Worm (Caenorhabditis elegans) whole organism, mixed stage, embryonic: ENCODE data around the gene mltn-9.

ENCODE experiments used
- M03D4.4 ChIP-seq: sonication (generic microtip); optimal IDR thresholded peaks from 2 replicates; lab custom pipeline; 2017; ENCODE audit warnings: mild to moderate bottlenecking, missing genetic modification characterization, missing compliant biosample characterization
- bed-3 ChIP-seq: fragments of 200-800 bp; sonication (Bioruptor generic); optimal IDR thresholded peaks from 3 replicates; lab custom pipeline; 2018; ENCODE audit warnings: mild to moderate bottlenecking, missing genetic modification characterization, moderate library complexity, missing compliant biosample characterization
- ceh-43 ChIP-seq: fragments of 200-800 bp; sonication (Bioruptor generic); optimal IDR thresholded peaks from 2 replicates; lab custom pipeline; 2018; ENCODE audit warnings: mild to moderate bottlenecking, missing genetic modification characterization, moderate library complexity, missing compliant biosample characterization
- ceh-83 ChIP-seq: fragments of 200-800 bp; sonication (Bioruptor generic); optimal IDR thresholded peaks from 2 replicates; lab custom pipeline; 2018; ENCODE audit warnings: mild to moderate bottlenecking, missing genetic modification characterization, missing compliant biosample characterization
- ces-1 ChIP-seq: fragments of 150-350 bp; optimal IDR thresholded peaks from 2 replicates; lab custom pipeline; 2014; ENCODE audit warnings: missing biosample characterization, missing genetic modification reagents, missing genetic modification characterization
- cnd-1 ChIP-seq: fragments of 200-800 bp; sonication (Bioruptor generic); optimal IDR thresholded peaks from 2 replicates; lab custom pipeline; 2018; ENCODE audit warnings: mild to moderate bottlenecking, missing genetic modification characterization, missing compliant biosample characterization
- drap-1 ChIP-seq: fragments of 200-800 bp; sonication (Bioruptor generic); optimal IDR thresholded peaks from 3 replicates; lab custom pipeline; 2018; ENCODE audit warnings: mild to moderate bottlenecking, missing genetic modification characterization, missing compliant biosample characterization
- elt-1 ChIP-seq: sonication (generic microtip); optimal IDR thresholded peaks from 2 replicates; lab custom pipeline; 2017; ENCODE audit warnings: missing genetic modification characterization, mild to moderate bottlenecking, missing compliant biosample characterization, antibody characterized with exemption, moderate library complexity, borderline replicate concordance; ENCODE audit not compliant: insufficient read depth
- elt-3 ChIP-seq: fragments of 150-350 bp; optimal IDR thresholded peaks from 2 replicates; lab custom pipeline; 2014; ENCODE audit warnings: missing biosample characterization, missing genetic modification characterization
- flh-1 ChIP-seq: fragments of 200-800 bp; sonication (Bioruptor generic); optimal IDR thresholded peaks from 2 replicates; lab custom pipeline; 2018; ENCODE audit warnings: mild to moderate bottlenecking, missing genetic modification characterization, moderate library complexity, missing compliant biosample characterization
- ham-2 ChIP-seq: fragments of 200-800 bp; sonication (Bioruptor generic); optimal IDR thresholded peaks from 2 replicates; lab custom pipeline; 2018; ENCODE audit warnings: mild to moderate bottlenecking, missing genetic modification characterization, missing compliant biosample characterization
- hlh-1 ChIP-seq: fragments of 150-350 bp; optimal IDR thresholded peaks from 2 replicates; lab custom pipeline; 2014; ENCODE audit warnings: missing biosample characterization, missing genetic modification reagents, missing genetic modification characterization
- lin-13 ChIP-seq: fragments of 150-350 bp; optimal IDR thresholded peaks from 2 replicates; lab custom pipeline; 2014; ENCODE audit warnings: missing biosample characterization, missing genetic modification characterization
- lin-32 ChIP-seq: fragments of 200-800 bp; sonication (Bioruptor generic); optimal IDR thresholded peaks from 2 replicates; lab custom pipeline; 2018; ENCODE audit warnings: mild to moderate bottlenecking, missing genetic modification characterization, missing compliant biosample characterization
- lsy-2 ChIP-seq: fragments of 150-350 bp; optimal IDR thresholded peaks from 2 replicates; lab custom pipeline; 2014; ENCODE audit warnings: missing biosample characterization, missing genetic modification characterization
- mep-1 ChIP-seq: fragments of 150-350 bp; optimal IDR thresholded peaks from 2 replicates; lab custom pipeline; 2017; ENCODE audit warnings: missing biosample characterization, missing genetic modification reagents, missing genetic modification characterization, inconsistent platforms
- mls-2 ChIP-seq: sonication (generic microtip); optimal IDR thresholded peaks from 2 replicates; lab custom pipeline; 2016; ENCODE audit warnings: mild to moderate bottlenecking, missing genetic modification characterization, moderate library complexity, missing compliant biosample characterization
- nhr-12 ChIP-seq: fragments of 150-350 bp; optimal IDR thresholded peaks from 2 replicates; lab custom pipeline; 2014; ENCODE audit warnings: missing biosample characterization, missing genetic modification characterization
- nhr-2 ChIP-seq: fragments of 150-350 bp; optimal IDR thresholded peaks from 2 replicates; lab custom pipeline; 2014; ENCODE audit warnings: missing biosample characterization, missing genetic modification characterization
- nhr-237 ChIP-seq: fragments of 150-350 bp; optimal IDR thresholded peaks from 2 replicates; lab custom pipeline; 2014; ENCODE audit warnings: missing biosample characterization, missing genetic modification characterization
- nhr-28 ChIP-seq: fragments of 150-350 bp; optimal IDR thresholded peaks from 2 replicates; lab custom pipeline; 2014; ENCODE audit warnings: missing biosample characterization, missing genetic modification characterization
- nhr-76 ChIP-seq: sonication (generic microtip); optimal IDR thresholded peaks from 2 replicates; lab custom pipeline; 2017; ENCODE audit warnings: missing biosample characterization, missing genetic modification characterization
- pha-4 ChIP-seq: fragments of 150-350 bp; optimal IDR thresholded peaks from 2 replicates; lab custom pipeline; 2018; ENCODE audit warnings: missing biosample characterization, missing genetic modification reagents, missing genetic modification characterization
- sem-2 ChIP-seq: fragments of 200-800 bp; sonication (Bioruptor generic); optimal IDR thresholded peaks from 2 replicates; lab custom pipeline; 2018; ENCODE audit warnings: mild to moderate bottlenecking, missing genetic modification characterization, missing compliant biosample characterization
- snpc-4 ChIP-seq: fragments of 150-350 bp; optimal IDR thresholded peaks from 2 replicates; lab custom pipeline; 2014; ENCODE audit warnings: missing biosample characterization, missing genetic modification characterization
- sptf-1 ChIP-seq: sonication (generic microtip); optimal IDR thresholded peaks from 2 replicates; lab custom pipeline; 2017; ENCODE audit warnings: mild to moderate bottlenecking, missing genetic modification characterization, moderate library complexity, missing compliant biosample characterization
- tbx-8 ChIP-seq: fragments of 200-800 bp; sonication (Bioruptor generic); optimal IDR thresholded peaks from 2 replicates; lab custom pipeline; 2018; ENCODE audit warnings: mild to moderate bottlenecking, missing genetic modification characterization, moderate library complexity, missing compliant biosample characterization
- unc-120 ChIP-seq: sonication (generic microtip); optimal IDR thresholded peaks from 2 replicates; lab custom pipeline; 2017; ENCODE audit warnings: missing genetic modification characterization, missing compliant biosample characterization; ENCODE audit not compliant: poor library complexity, severe bottlenecking
- unc-62 ChIP-seq: fragments of 150-350 bp; optimal IDR thresholded peaks from 2 replicates; lab custom pipeline; 2014; ENCODE audit warnings: missing biosample characterization, missing genetic modification reagents, missing genetic modification characterization
- zip-8 ChIP-seq: fragments of 150-350 bp; optimal IDR thresholded peaks from 2 replicates; lab custom pipeline; 2014; ENCODE audit warnings: missing biosample characterization, missing genetic modification characterization

The mltn-9 gene

DNA sequence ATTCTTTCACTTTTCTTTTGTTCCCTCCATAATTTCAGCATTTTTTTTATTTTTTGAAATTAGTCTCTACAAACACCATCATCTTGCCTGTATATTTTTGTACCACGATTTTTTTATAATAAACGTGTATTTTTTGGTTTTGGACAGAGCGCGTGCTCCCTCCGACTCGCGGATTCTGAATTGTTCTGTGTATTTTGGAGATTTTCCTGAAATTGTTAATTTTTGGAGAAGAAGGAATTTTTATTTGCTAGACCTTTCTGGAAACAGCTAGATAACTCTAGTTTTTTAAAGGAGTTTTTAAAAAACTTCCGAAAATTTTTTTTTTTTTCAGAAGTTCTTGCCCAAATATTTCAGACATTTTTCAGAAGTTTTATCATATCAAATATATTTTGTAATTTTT, 39.4 kb upstream of the mltn-9 start, which contains the start of gene C01G12.13:
Gene C01G12.13 (plus strand): TSS at position 301 of the 400 bp plus-strand sequence.
- TF ChIP-seq tbx-8 (GFP tag; lab: Kevin White, UChicago) (no peak), lsy-2 (tag; lab: Kevin White, UChicago) (no peak), ceh-83 (GFP tag; lab: Kevin White, UChicago) (no peak), nhr-12 (tag; lab: Kevin White, UChicago) (no peak), lin-32 (GFP tag; lab: Kevin White, UChicago) (no peak), nhr-76 (no peak), sptf-1 (tag; lab: Kevin White, UChicago) (no peak), hlh-1 (tag; lab: Kevin White, UChicago) (no peak)
- TF ChIP-seq, all 35 proteins: peak for 0

DNA sequence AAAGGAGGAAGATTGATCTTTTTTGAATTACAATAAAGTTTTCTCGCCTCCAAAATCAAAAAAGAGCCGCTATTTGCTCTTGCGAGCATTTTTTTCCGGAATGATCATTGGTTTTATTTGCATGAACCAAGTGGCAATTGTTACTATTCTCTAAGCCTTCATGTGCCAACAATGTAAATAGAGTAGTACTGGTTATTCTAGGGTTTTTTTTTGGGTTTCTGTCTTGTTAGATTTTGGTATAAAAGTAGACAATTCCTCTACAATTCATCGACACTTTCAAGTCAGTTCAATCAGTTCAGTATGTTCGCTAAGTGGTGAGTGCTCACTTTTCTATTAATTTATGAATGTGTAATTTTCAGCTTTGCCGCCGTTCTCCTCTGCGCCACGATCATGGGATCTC, 37.8 kb upstream of the mltn-9 start, which contains the start of gene nspb-7:
Gene nspb-7 (plus strand): TSS at position 301 of the 400 bp plus-strand sequence.
- TF ChIP-seq unc-120 (tag; lab: Kevin White, UChicago) (no peak), lin-32 (GFP tag; lab: Kevin White, UChicago) (no peak), mep-1 (tag; lab: Kevin White, UChicago) (no peak), snpc-4 (tag; lab: Kevin White, UChicago) (no peak), nhr-76 (no peak), nhr-237 (tag; lab: Kevin White, UChicago) (no peak), ces-1 (no peak), unc-62 (GFP tag; lab: Kevin White, UChicago) (no peak), nhr-12 (tag; lab: Kevin White, UChicago) (no peak), lin-13 (tag; lab: Kevin White, UChicago) (no peak), elt-3 (tag; lab: Kevin White, UChicago) (no peak), drap-1 (GFP tag; lab: Kevin White, UChicago) (no peak), lsy-2 (tag; lab: Kevin White, UChicago) (no peak)

DNA sequence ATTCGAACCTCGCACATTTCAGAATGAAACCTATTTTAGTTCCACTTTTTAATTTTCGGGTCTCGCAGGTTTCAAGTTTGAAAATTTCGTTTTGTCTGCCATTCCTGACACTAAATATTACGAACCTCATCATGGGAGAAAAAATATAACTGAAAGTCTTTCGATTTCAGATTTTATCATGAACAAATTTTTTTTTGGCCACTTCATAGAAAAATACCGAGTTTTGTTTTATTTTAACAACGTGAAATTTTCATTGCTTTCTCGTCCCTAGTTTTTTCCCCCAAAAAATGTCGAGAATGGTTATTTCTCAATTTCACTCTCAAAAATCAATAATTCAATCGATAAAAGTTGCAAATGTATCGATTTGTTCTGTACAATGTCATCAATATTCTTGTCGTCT, 37.1 kb upstream of the mltn-9 start, which contains the start of gene C01G12.9:
Gene C01G12.9 (plus strand): TSS at position 301 of the 400 bp plus-strand sequence.
- TF ChIP-seq nhr-2 (no peak), lin-13 (tag; lab: Kevin White, UChicago) (no peak), ham-2 (GFP tag; lab: Kevin White, UChicago) (no peak), zip-8 (tag; lab: Kevin White, UChicago) (no peak), bed-3 (GFP tag; lab: Kevin White, UChicago) (no peak), mep-1 (tag; lab: Kevin White, UChicago) (no peak), elt-1 (no peak), pha-4 (tag; lab: Kevin White, UChicago) (no peak), lin-32 (GFP tag; lab: Kevin White, UChicago) (no peak), elt-3 (tag; lab: Kevin White, UChicago) (no peak), flh-1 (GFP tag; lab: Kevin White, UChicago) (no peak), nhr-28 (tag; lab: Kevin White, UChicago) (no peak), mls-2 (no peak), snpc-4 (tag; lab: Kevin White, UChicago) (no peak), M03D4.4 (no peak), ces-1 (no peak), nhr-237 (tag; lab: Kevin White, UChicago) (no peak), sem-2 (GFP tag; lab: Kevin White, UChicago) (no peak), nhr-76 (no peak), unc-120 (tag; lab: Kevin White, UChicago) (no peak)
- TF ChIP-seq, all 35 proteins: peak for 0

DNA sequence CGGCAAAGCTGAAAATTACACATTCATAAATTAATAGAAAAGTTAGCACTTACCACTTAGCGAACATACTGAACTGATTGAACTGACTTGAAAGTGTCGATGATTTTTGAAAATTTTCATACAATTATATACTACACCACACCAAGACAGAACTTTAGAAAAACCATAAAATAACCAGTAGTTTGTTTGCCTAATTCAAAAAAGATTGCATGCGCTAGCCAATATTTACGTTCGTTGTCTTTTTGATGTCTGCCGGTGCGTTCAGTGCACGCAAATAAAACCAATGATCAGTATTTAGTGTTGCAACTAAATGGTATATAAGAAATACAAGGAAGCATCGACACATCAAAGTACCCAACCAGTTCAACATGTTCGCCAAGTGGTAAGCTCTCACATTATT, 35.3 kb upstream of the mltn-9 start, which contains the start of the genes nspb-8 and nspb-9:
Gene nspb-8 (minus strand): TSS at position 101 of the 400 bp plus-strand sequence.
Gene nspb-9 (plus strand): TSS at position 311 of the 400 bp plus-strand sequence.
- TF ChIP-seq mls-2, result no peak
- TF ChIP-seq, all 35 proteins: peak for 0

DNA sequence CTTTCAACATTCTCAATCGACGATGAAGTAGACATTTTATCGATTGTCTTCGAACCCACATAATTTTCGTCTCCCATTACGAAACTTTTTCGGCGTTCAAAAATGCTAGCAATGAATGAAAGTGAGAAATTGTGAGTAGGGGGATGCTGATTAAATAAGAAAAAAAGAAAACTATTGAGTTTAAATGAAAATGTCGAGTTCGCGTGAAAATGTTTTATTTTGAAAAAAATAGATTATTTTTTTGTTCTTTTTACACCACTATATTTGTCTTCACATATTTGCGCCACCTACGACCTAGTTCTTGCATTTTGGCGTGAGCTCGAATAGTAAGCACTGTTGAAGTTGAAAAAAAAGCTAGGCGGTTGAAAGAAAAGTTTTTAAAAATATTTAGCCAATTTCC, 33.6 kb upstream of the mltn-9 start, which contains the start of gene C01G12.3:
Gene C01G12.3 (minus strand): TSS at position 101 of the 400 bp plus-strand sequence.
- no peak for TF ChIP-seq lin-32 (GFP tag; lab: Kevin White, UChicago)
- TF ChIP-seq nhr-76, result no peak
- no peak for TF ChIP-seq sem-2 (GFP tag; lab: Kevin White, UChicago)
- no peak for TF ChIP-seq ceh-83 (GFP tag; lab: Kevin White, UChicago)
- no peak for TF ChIP-seq lin-13 (tag; lab: Kevin White, UChicago)
- TF ChIP-seq sptf-1 (tag; lab: Kevin White, UChicago), result no peak
- no peak for TF ChIP-seq drap-1 (GFP tag; lab: Kevin White, UChicago)
- no peak for TF ChIP-seq nhr-2
- TF ChIP-seq mls-2, result no peak
- no peak for TF ChIP-seq nhr-12 (tag; lab: Kevin White, UChicago)
- TF ChIP-seq pha-4 (tag; lab: Kevin White, UChicago), result no peak
- TF ChIP-seq mep-1 (tag; lab: Kevin White, UChicago), result no peak
- TF ChIP-seq ces-1, result no peak
- no peak for TF ChIP-seq cnd-1 (tag; lab: Kevin White, UChicago)
- no peak for TF ChIP-seq ceh-43 (GFP tag; lab: Kevin White, UChicago)
- TF ChIP-seq unc-62 (GFP tag; lab: Kevin White, UChicago), result no peak
